Fruit fly (Drosophila melanogaster) whole organism, prepupa: ENCODE results near the gene CG8945.

Experiments
- CG16779 ChIP-seq: fragments of 200-800 bp; sonication (Bioruptor generic); optimal IDR thresholded peaks from 3 replicates; lab custom pipeline; 2017; ENCODE audit warnings: missing biosample characterization, mild to moderate bottlenecking, missing genetic modification characterization
- CG32006 ChIP-seq: fragments of 200-800 bp; sonication (Bioruptor generic); optimal IDR thresholded peaks from 3 replicates; lab custom pipeline; 2017; ENCODE audit warnings: missing biosample characterization, mild to moderate bottlenecking, missing genetic modification characterization
- CG6163 ChIP-seq: fragments of 200-800 bp; sonication (Bioruptor generic); IDR thresholded peaks from 3 replicates; pipeline ENCODE4 v1.3.6; 2022; ENCODE audit warnings: missing biosample characterization, missing genetic modification characterization
- CG6792 ChIP-seq: fragments of 200-800 bp; sonication (Bioruptor generic); optimal IDR thresholded peaks from 3 replicates; lab custom pipeline; 2016; ENCODE audit warnings: missing biosample characterization, missing genetic modification characterization
- CG6808 ChIP-seq: fragments of 200-800 bp; sonication (Bioruptor generic); optimal IDR thresholded peaks from 3 replicates; lab custom pipeline; 2017; ENCODE audit warnings: missing biosample characterization, missing genetic modification characterization, mild to moderate bottlenecking, moderate library complexity, missing genetic modification reagents
- Sox102F ChIP-seq: fragments of 200-800 bp; sonication (Bioruptor generic); optimal IDR thresholded peaks from 2 replicates; lab custom pipeline; 2016; ENCODE audit warnings: missing biosample characterization, mild to moderate bottlenecking, missing genetic modification characterization
- Sox15 ChIP-seq: fragments of 200-800 bp; sonication (Bioruptor generic); optimal IDR thresholded peaks from 3 replicates; lab custom pipeline; 2016; ENCODE audit warnings: missing biosample characterization, missing genetic modification characterization
- esn ChIP-seq: fragments of 200-800 bp; sonication (Bioruptor generic); optimal IDR thresholded peaks from 2 replicates; lab custom pipeline; 2016; ENCODE audit warnings: missing biosample characterization, mild to moderate bottlenecking, missing genetic modification characterization, moderate library complexity

dm6 chrX:17111274-17111673, 23.8 kb upstream of the CG8945 start:
- TF ChIP-seq Sox15 (GFP tag; lab: Kevin White, UChicago): no peak
- TF ChIP-seq CG32006 (GFP tag; lab: Kevin White, UChicago): peak; percentile 59
- TF ChIP-seq CG16779 (tag; lab: Kevin White, UChicago): no peak
- no peak for TF ChIP-seq CG6163 (GFP tag; lab: Robert Waterston, UW)
- peak; percentile 9 for TF ChIP-seq esn (GFP tag; lab: Kevin White, UChicago)
- no peak for TF ChIP-seq Sox102F (GFP tag; lab: Kevin White, UChicago)
- TF ChIP-seq CG6792 (GFP tag; lab: Kevin White, UChicago): no peak
- no peak for TF ChIP-seq CG6808
